Worm (Caenorhabditis elegans) whole organism, midembryonic: ENCODE measurements around the gene T19H5.7.

ENCODE experiments used
- cog-1 ChIP-seq: sonication (generic microtip); optimal IDR thresholded peaks from 2 replicates; lab custom pipeline; 2016; ENCODE audit warnings: missing genetic modification characterization, missing compliant biosample characterization
- klf-2 ChIP-seq: fragments of 200-800 bp; sonication (Bioruptor generic); conservative IDR thresholded peaks from 2 replicates; pipeline ENCODE4 v1.3.6; 2022; ENCODE audit warnings: missing genetic modification reagents, missing genetic modification characterization, missing compliant biosample characterization
- med-1 ChIP-seq: sonication (generic microtip); optimal IDR thresholded peaks from 2 replicates; lab custom pipeline; 2017; ENCODE audit warnings: missing genetic modification characterization, mild to moderate bottlenecking, missing compliant biosample characterization, antibody characterized with exemption, missing genetic modification reagents; ENCODE audit not compliant: insufficient read depth
- ztf-29 ChIP-seq: fragments of 200-800 bp; sonication (Bioruptor generic); IDR thresholded peaks from 2 replicates; pipeline ENCODE4 v1.3.6; 2022; ENCODE audit warnings: missing genetic modification reagents, missing genetic modification characterization, missing compliant biosample characterization

- TF ChIP-seq med-1: no peak
- no peak for TF ChIP-seq cog-1 (tag; lab: Kevin White, UChicago)
- TF ChIP-seq klf-2 (GFP tag; lab: Robert Waterston, UW): no peak
- TF ChIP-seq ztf-29 (GFP tag; lab: Robert Waterston, UW): no peak
Observed at ce11 chrII:9489922-9490321, 10.0 kb upstream of the T19H5.7 start.
